Worm (Caenorhabditis elegans): ENCODE results near the gene irld-60.

The irld-60 gene

ce11 chrIII:12746369-12746855 is 4.3 kb downstream of the irld-60 start, which contains the start of gene Y111B2A.21:
TSS of gene Y111B2A.21 (plus strand) at chrIII:12746419.
- TF ChIP-seq ceh-44 (GFP tag; IDR thresholded peaks at IDR 0.05) (no peak), set-16 (GFP tag; IDR thresholded peaks at IDR 0.05) (peak; percentile 60; the same call in 1 of the 2 replicates), fkh-10 (GFP tag; optimal IDR thresholded peaks at IDR 0.05) (no peak), F10B5.3 (tag; optimal IDR thresholded peaks at IDR 0.05) (no peak), spr-1 (tag; optimal IDR thresholded peaks at IDR 0.05) (no peak), jun-1 (tag; optimal IDR thresholded peaks at IDR 0.05) (no peak), lin-39 (tag; optimal IDR thresholded peaks at IDR 0.05) (no peak)

- TF ChIP-seq daf-19 (GFP tag; conservative IDR thresholded peaks at IDR 0.05) (no peak), mes-2 (tag; optimal IDR thresholded peaks at IDR 0.05; ENCODE audit: poor library complexity, severe bottlenecking) (no peak), pha-4 (GFP tag; IDR thresholded peaks at IDR 0.05) (no peak), pha-4 (tag; optimal IDR thresholded peaks at IDR 0.05) (no peak), snpc-1.2 (GFP tag; IDR thresholded peaks at IDR 0.05) (no peak), madf-5 (GFP tag; IDR thresholded peaks at IDR 0.05) (no peak), nhr-237 (tag; optimal IDR thresholded peaks at IDR 0.05) (no peak), set-16 (GFP tag; IDR thresholded peaks at IDR 0.05) (peak; percentile 88), nhr-42 (GFP tag; IDR thresholded peaks at IDR 0.05) (no peak), php-3 (GFP tag; IDR thresholded peaks at IDR 0.05) (0 out of 2 replicates have a peak, but pooled peaks have one; percentile 21)
Observed at ce11 chrIII:12743515-12743914, 7.2 kb downstream of the irld-60 start.

- TF ChIP-seq ztf-7 (tag; optimal IDR thresholded peaks at IDR 0.05) = no peak
Observed at ce11 chrIII:12740313-12740712, 10.4 kb downstream of the irld-60 start.

ce11 chrIII:12738935-12739334 is 11.8 kb downstream of the irld-60 start:
- TF ChIP-seq ceh-82 (tag; optimal IDR thresholded peaks at IDR 0.05) = no peak
- TF ChIP-seq nhr-41 (GFP tag; IDR thresholded peaks at IDR 0.05) = no peak
- TF ChIP-seq zfp-2 (tag; optimal IDR thresholded peaks at IDR 0.05) = no peak
- no peak for TF ChIP-seq Y75B8A.6 (GFP tag; IDR thresholded peaks at IDR 0.05)
- no peak for TF ChIP-seq lin-38 (GFP tag; IDR thresholded peaks at IDR 0.05)
- no peak for TF ChIP-seq zag-1 (tag; optimal IDR thresholded peaks at IDR 0.05)
- no peak for TF ChIP-seq F10B5.3 (tag; optimal IDR thresholded peaks at IDR 0.05)
- no peak for TF ChIP-seq daf-19 (GFP tag; conservative IDR thresholded peaks at IDR 0.05)
- no peak for TF ChIP-seq hmg-1.1 (GFP tag; IDR thresholded peaks at IDR 0.05)
- TF ChIP-seq nhr-111 (GFP tag; optimal IDR thresholded peaks at IDR 0.05) = no peak
- no peak for TF ChIP-seq dpl-1 (GFP tag; optimal IDR thresholded peaks at IDR 0.05)
- no peak for TF ChIP-seq hif-1 (tag; optimal IDR thresholded peaks at IDR 0.05)
- TF ChIP-seq unc-39 (tag; optimal IDR thresholded peaks at IDR 0.05) = no peak
- TF ChIP-seq ces-1 (GFP tag; optimal IDR thresholded peaks at IDR 0.05) = no peak
- no peak for TF ChIP-seq dmd-8 (GFP tag; IDR thresholded peaks at IDR 0.05)
- TF ChIP-seq ztf-7 (tag; optimal IDR thresholded peaks at IDR 0.05) = no peak

ce11 chrIII:12728149-12728548 is 22.6 kb downstream of the irld-60 start:
- TF ChIP-seq set-16 (GFP tag; IDR thresholded peaks at IDR 0.05) (peak; percentile 85), lin-38 (GFP tag; IDR thresholded peaks at IDR 0.05) (no peak)

- TF ChIP-seq nhr-6 (tag; optimal IDR thresholded peaks at IDR 0.05) (no peak), tra-1 (GFP tag; IDR thresholded peaks at IDR 0.05) (no peak), zag-1 (tag; optimal IDR thresholded peaks at IDR 0.05) (no peak), cey-2 (tag; optimal IDR thresholded peaks at IDR 0.05; ENCODE audit: borderline replicate concordance, insufficient read depth) (no peak), unc-39 (tag; optimal IDR thresholded peaks at IDR 0.05) (no peak), mdt-29 (GFP tag; IDR thresholded peaks at IDR 0.05) (no peak), ztf-7 (tag; optimal IDR thresholded peaks at IDR 0.05) (no peak), mdl-1 (tag; optimal IDR thresholded peaks at IDR 0.05) (no peak), hmg-1.1 (GFP tag; IDR thresholded peaks at IDR 0.05) (no peak), ama-1 (optimal IDR thresholded peaks at IDR 0.05) (no peak), jun-1 (tag; optimal IDR thresholded peaks at IDR 0.05) (no peak), hlh-30 (tag; optimal IDR thresholded peaks at IDR 0.05; ENCODE audit: insufficient read depth) (no peak), nhr-28 (tag; optimal IDR thresholded peaks at IDR 0.05) (no peak), daf-19 (GFP tag; conservative IDR thresholded peaks at IDR 0.05) (no peak), ZK337.2 (GFP tag; IDR thresholded peaks at IDR 0.05) (no peak), mxl-2 (GFP tag; conservative IDR thresholded peaks at IDR 0.05) (no peak), spr-3 (GFP tag; optimal IDR thresholded peaks at IDR 0.05) (no peak), pqm-1 (tag; optimal IDR thresholded peaks at IDR 0.05) (no peak)
Observed at ce11 chrIII:12714266-12714665, 36.5 kb downstream of the irld-60 start, which contains the start of gene ssl-1. TSS of gene ssl-1 (plus strand) at chrIII:12714566.

Data from whole organism, L4 larva.